Worm (Caenorhabditis elegans): ENCODE results near the gene Y55F3C.17.

- no peak for TF ChIP-seq ceh-82 (tag; optimal IDR thresholded peaks at IDR 0.05)
- TF ChIP-seq snpc-4 (tag; optimal IDR thresholded peaks at IDR 0.05), result no peak
- TF ChIP-seq mep-1 (tag; optimal IDR thresholded peaks at IDR 0.05), result no peak
- no peak for TF ChIP-seq unc-62 (GFP tag; optimal IDR thresholded peaks at IDR 0.05)
- no peak for TF ChIP-seq fos-1 (tag; optimal IDR thresholded peaks at IDR 0.05)
- TF ChIP-seq lin-39 (tag; optimal IDR thresholded peaks at IDR 0.05), result no peak
- TF ChIP-seq grh-1 (GFP tag; IDR thresholded peaks at IDR 0.05), result no peak
- TF ChIP-seq nhr-11 (tag; optimal IDR thresholded peaks at IDR 0.05), result no peak
- TF ChIP-seq ceh-90 (tag; optimal IDR thresholded peaks at IDR 0.05), result no peak
Measured at ce11 chrIV:639167-639566, 59.0 kb downstream of the Y55F3C.17 start.
